Fruit fly (Drosophila melanogaster): Measurements from ENCODE around the gene CG14535.

Gene CG14535

dm6 chr2L:7827045-7828004 lies 27.9 kb downstream of the CG14535 start, which contains the start of the genes Rack1 and mts:
TSS of gene Rack1 (minus strand) at chr2L:7827315.
TSS of gene mts (plus strand) at chr2L:7827650.
- TF ChIP-seq noc (tag; optimal IDR thresholded peaks at IDR 0.05) = peak; percentile 61

DNA sequence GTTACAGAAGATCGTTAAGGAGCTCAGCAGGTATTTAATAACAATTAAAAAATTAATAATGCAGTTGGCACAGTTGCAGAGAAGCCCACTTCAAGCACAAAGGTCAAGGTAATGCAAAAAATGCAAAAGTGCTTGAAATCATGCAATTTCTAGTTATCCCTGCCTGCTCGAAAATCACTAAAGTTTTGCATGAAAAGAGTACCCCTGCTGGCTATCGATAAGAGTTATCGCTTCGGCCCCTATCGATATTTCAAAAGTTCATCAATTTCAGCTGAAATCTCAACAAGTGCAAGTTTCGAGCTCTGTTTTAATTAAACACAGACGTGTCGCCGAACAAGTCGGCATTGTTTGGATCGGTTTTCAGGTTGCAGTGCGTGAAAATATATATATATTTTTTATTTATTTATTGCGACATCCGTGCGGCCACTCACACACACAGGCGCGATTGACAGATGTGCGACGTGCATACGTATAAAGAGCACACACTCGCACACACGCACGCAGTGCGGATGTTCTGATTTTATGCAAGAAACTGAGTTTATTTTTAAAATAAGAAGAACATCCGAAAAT lies 33.9 kb downstream of the CG14535 start:
- peak; percentile 19 for TF ChIP-seq noc (tag; optimal IDR thresholded peaks at IDR 0.05)

dm6 chr2L:7820851-7821250 lies 34.4 kb downstream of the CG14535 start, which contains the start of gene CG7115:
TSS of gene CG7115 (plus strand) at chr2L:7821151.
- no peak for TF ChIP-seq noc (tag; optimal IDR thresholded peaks at IDR 0.05)

DNA sequence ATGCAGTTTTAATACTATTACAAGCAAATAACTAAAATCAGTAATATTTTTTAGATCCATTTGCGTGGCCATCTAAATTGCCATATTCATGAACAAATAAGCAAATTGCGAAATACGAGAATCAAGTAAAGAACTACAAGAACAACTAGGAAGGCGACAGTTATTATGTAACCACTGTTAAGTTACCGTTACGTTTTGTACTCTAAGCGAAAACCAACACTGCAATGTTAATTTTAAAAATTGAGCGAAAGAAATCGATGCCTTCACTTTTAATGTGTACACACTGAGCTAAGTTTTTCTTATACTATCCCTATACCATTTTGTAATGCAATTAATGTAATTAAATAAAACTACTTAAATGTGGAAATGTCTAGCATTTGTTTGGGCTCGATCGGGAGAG lies 34.9 kb downstream of the CG14535 start:
- no peak for TF ChIP-seq noc (tag; optimal IDR thresholded peaks at IDR 0.05)

DNA sequence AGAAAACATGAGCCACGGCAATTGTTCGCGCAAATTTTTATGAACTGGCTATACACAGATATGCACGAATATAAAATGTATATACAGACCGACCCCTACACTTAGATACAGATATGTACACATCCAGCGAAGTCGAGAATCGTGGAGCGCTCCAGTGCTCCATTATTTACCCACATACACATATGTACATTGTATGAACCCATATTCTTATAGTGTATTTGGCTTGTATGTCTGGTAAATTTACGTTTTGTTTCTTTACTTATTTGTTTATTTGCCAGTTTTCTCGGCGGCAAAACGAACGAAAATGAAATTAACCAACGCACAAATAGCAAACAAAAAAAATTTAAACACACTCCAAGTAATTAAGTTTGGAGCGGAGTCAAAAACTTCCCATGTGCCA lies 41.9 kb downstream of the CG14535 start:
- no peak for TF ChIP-seq noc (tag; optimal IDR thresholded peaks at IDR 0.05)

- no peak for TF ChIP-seq noc (tag; optimal IDR thresholded peaks at IDR 0.05)
These were observed 42.5 kb downstream of the CG14535 start for dm6 chr2L:7812555-7813339.

DNA sequence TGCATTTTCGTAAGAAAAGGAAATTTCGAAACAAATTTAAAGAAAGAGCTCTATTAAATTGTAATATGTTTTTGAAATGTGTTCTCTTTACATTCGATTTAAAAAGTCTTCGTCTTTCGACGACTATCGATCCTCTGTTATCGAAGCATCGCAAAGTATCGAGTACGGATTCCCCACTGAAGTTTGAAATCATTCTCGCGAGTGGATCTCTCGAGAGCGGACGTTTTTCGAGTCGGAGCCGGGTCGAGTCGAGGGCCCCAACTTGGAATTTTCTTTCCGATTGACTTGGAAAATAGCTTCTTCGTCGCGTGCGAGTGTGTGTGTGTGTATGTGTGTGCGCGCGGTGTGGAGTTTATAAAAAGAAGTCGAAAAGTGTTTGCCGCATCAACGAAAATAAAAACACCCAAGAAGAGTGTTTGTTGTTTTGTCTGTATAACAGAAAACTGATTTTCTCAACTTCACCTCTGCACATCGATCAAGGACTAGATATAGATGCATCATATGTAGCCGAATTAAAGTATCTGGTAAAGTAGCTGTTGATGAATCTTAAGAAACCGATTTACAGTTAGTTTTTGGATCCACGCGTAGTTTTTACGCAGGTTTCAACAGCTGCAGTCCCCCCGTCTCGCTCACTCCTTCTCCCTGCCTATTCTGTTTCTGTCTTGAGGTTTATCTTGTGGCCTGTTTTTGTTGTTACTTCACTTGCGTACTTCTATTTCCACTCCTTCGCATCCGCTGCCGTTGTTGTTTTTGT lies 43.8 kb downstream of the CG14535 start, which contains the start of gene LanB1:
LanB1 (plus strand) TSS at position 190 of the 754 bp plus-strand sequence.
- no peak for TF ChIP-seq noc (tag; optimal IDR thresholded peaks at IDR 0.05)

DNA sequence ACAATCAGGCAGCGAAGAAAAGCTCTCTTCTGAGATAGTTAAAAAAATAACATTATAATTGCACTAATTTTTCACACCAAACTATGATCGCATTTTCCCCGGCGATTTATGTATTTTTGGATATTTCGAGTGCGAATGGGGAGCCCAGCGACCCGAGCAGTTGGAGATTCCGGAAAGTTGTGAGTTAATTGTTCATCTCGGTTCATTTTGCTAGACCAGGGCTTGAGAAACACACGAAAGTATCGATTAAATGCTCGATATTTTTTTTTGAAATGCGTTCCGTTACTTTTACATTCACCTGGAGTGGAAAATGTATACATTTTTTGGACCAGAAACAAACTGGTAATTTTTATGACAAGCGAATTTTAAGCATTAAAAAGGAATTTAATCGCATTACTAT lies 44.8 kb downstream of the CG14535 start, which contains the start of gene Cdc14:
Cdc14 (minus strand) TSS at position 185 of the 400 bp plus-strand sequence.
- no peak for TF ChIP-seq noc (tag; optimal IDR thresholded peaks at IDR 0.05)

DNA sequence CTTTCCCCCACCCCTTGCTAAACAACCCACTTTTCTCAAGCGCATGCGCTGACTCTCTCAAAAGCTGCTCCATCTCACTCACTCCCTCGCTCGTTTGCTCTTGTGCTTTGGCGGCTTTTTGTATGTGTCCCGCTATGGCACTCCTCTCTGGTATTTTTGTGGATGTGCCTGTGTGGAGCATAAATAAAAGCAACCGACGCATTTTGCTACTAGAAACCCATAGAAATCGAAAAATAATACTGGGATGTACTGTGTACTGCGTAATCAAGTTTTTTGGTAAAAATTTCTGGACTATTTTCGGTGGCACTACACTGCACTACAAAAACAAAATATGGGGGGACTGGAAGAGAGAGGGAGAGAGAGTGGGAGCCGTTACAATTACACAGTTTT lies 45.6 kb downstream of the CG14535 start:
- peak; percentile 2 for TF ChIP-seq noc (tag; optimal IDR thresholded peaks at IDR 0.05)

DNA sequence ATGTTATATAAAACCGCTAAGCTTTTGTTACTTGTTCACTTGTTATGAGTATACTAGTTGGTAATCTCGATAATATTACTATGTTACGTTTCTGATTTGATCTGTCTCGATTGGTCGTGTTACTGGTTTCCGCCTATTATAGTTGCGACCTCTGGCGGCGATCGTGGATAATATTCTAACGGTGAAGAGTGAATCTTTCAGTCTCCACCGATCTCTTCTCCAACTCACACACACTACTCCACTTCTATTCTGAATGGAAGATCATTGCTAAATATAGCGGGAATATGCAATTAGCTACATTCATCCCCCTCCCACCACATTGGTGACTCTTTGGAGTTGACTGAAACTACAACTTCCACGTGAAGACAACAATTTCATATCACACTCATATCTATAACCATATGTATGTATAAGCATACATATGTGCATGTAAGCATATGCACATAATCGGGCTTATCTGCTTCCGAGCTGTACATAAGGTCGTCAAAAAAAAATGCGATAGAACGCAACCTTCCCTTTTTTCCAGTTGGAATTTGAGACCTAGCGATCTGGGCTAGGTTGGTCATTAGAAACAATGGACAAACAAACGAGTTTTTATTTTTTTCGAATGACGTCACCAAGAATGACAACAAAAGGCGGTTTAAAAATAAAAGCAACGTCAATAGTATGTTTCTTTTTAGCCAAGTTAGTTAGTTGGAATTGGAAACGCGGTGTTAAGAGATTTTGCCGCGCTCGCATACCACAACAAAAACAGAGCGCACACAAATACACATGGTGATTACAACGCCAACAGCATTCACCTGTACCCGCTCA lies 46.2 kb downstream of the CG14535 start:
- TF ChIP-seq noc (tag; optimal IDR thresholded peaks at IDR 0.05) = no peak

dm6 chr2L:7807563-7807962 lies 47.7 kb downstream of the CG14535 start:
- TF ChIP-seq noc (tag; optimal IDR thresholded peaks at IDR 0.05) = no peak

DNA sequence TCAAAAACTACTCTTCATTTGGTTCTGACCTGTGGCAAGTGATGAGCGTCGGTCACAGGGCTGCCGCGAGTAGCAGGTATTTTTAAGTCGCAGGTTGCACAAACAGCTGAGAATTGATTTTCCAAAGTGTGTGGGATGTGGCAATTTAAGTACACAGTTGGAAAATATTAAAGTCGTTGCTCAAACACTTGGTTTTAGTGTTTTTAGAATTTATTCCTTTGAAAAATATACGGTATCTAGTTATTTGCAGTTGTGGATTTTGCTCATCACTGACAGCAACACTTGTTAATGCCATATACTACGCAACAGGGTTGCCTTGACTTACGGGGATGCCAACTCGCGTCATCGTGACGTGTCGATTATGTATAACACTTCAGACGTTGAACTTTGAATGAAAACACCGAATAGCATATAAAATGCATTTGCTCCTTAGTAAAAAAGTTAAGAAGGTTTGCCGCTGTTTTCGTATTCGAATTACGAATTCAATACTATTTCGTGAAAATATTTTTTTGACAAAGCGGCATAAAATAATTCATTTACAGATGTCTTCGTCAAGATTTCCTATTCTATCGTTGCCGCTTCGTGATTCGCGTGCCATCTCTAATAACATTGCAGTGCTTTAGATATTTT lies 55.4 kb downstream of the CG14535 start, which contains the start of the genes Herp and r2d2:
Herp (minus strand) TSS at position 255 of the 630 bp plus-strand sequence.
r2d2 (plus strand) TSS at position 344 of the 630 bp plus-strand sequence.
- peak; percentile 89 for TF ChIP-seq noc (tag; optimal IDR thresholded peaks at IDR 0.05)

DNA sequence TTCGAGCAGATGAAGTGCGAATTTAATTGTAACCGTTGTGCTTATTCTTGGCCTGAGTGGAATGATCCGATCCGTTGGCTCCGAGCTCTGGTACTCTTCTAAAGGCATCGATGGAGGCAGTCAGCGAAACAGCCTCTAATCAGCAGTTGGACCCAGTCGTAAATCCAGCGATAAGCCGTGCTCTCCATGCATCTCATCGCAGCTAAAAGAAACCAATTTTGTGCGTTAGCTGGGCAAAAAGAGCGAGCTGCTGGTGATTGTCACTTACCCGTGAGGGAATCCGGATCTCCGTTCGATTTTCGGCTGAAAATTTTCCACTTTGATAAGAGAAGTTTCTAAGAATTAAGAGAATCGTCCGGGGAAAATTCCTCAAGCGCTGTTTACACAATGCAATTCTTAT lies 59.4 kb downstream of the CG14535 start, which contains the start of gene LKRSDH:
LKRSDH (minus strand) TSS at position 101 of the 400 bp plus-strand sequence.
- no peak for TF ChIP-seq noc (tag; optimal IDR thresholded peaks at IDR 0.05)
